Fruit fly (Drosophila melanogaster) whole organism, wandering third instar larva: ENCODE data around the gene CG12983.

Source experiments
- Abd-B ChIP-seq: fragments of >200 bp; optimal IDR thresholded peaks from 2 replicates; lab custom pipeline; 2017; ENCODE audit warnings: missing biosample characterization, missing genetic modification characterization
- CG32264 ChIP-seq: fragments of 200-800 bp; sonication (Bioruptor generic); optimal IDR thresholded peaks from 2 replicates; lab custom pipeline; 2016; ENCODE audit warnings: missing biosample characterization, missing genetic modification characterization
- CG9705 ChIP-seq: fragments of 200-800 bp; sonication (Bioruptor generic); optimal IDR thresholded peaks from 2 replicates; lab custom pipeline; 2018; ENCODE audit warnings: missing biosample characterization, mild to moderate bottlenecking, missing genetic modification characterization
- CrebA ChIP-seq: fragments of 200-800 bp; sonication (Bioruptor generic); optimal IDR thresholded peaks from 2 replicates; lab custom pipeline; 2016; ENCODE audit warnings: missing biosample characterization, mild to moderate bottlenecking, missing genetic modification characterization, borderline replicate concordance
- Dfd ChIP-seq: fragments of >200 bp; optimal IDR thresholded peaks from 2 replicates; lab custom pipeline; 2017; ENCODE audit warnings: missing biosample characterization, missing genetic modification characterization
- Dif ChIP-seq: fragments of 200-275, 200-300 bp; sonication (Bioruptor generic); optimal IDR thresholded peaks from 2 replicates; lab custom pipeline; 2018; ENCODE audit warnings: missing biosample characterization, missing genetic modification characterization; ENCODE audit not compliant: partially characterized antibody
- GATAd ChIP-seq: sonication (Bioruptor generic); optimal IDR thresholded peaks from 2 replicates; lab custom pipeline; 2016; ENCODE audit warnings: missing biosample characterization, missing genetic modification characterization
- HLH106 ChIP-seq: fragments of 200-800 bp; optimal IDR thresholded peaks from 3 replicates; lab custom pipeline; 2019; ENCODE audit warnings: missing biosample characterization, mild to moderate bottlenecking, missing genetic modification characterization, moderate library complexity
- Hnf4 ChIP-seq: fragments of 200-800 bp; sonication (Bioruptor generic); optimal IDR thresholded peaks from 2 replicates; lab custom pipeline; 2016; ENCODE audit warnings: missing biosample characterization, mild to moderate bottlenecking, missing genetic modification characterization
- Hr78 ChIP-seq: fragments of >200 bp; optimal IDR thresholded peaks from 2 replicates; lab custom pipeline; 2017; ENCODE audit warnings: missing biosample characterization, missing genetic modification characterization
- Hr83 ChIP-seq: fragments of 200-300 bp; sonication (Bioruptor generic); optimal IDR thresholded peaks from 2 replicates; lab custom pipeline; 2016; ENCODE audit warnings: missing biosample characterization, mild to moderate bottlenecking, missing genetic modification characterization, moderate library complexity; ENCODE audit not compliant: poor library complexity, severe bottlenecking
- Jra ChIP-seq: sonication (Bioruptor generic); optimal IDR thresholded peaks from 2 replicates; lab custom pipeline; 2016; ENCODE audit warnings: missing biosample characterization, missing genetic modification characterization
- Mio ChIP-seq: sonication (Bioruptor generic); optimal IDR thresholded peaks from 2 replicates; lab custom pipeline; 2016; ENCODE audit warnings: missing biosample characterization, missing genetic modification characterization
- Myc ChIP-seq: fragments of >200 bp; optimal IDR thresholded peaks from 2 replicates; lab custom pipeline; 2017
- N ChIP-seq: fragments of >200 bp; optimal IDR thresholded peaks from 2 replicates; lab custom pipeline; 2018; ENCODE audit warnings: missing biosample characterization, missing external identifiers, missing genetic modification characterization
- OdsH ChIP-seq: fragments of 200-800 bp; sonication (Bioruptor generic); optimal IDR thresholded peaks from 2 replicates; lab custom pipeline; 2016; ENCODE audit warnings: missing biosample characterization, mild to moderate bottlenecking, missing genetic modification characterization
- Rel ChIP-seq, 2 experiments: fragments of 200-800 bp; sonication (Bioruptor generic) in 1 of 2; optimal IDR thresholded peaks; 2 replicates in 1 of 2; 3 replicates in 1 of 2; lab custom pipeline; 2016 to 2019; ENCODE audit warnings: mild to moderate bottlenecking in 2 of 2, missing biosample characterization in 2 of 2, missing genetic modification characterization in 2 of 2, moderate library complexity in 1 of 2
- Sp1 ChIP-seq: fragments of 200-800 bp; sonication (Bioruptor generic); optimal IDR thresholded peaks from 3 replicates; lab custom pipeline; 2019; ENCODE audit warnings: missing biosample characterization, mild to moderate bottlenecking, missing genetic modification characterization, moderate library complexity
- Vsx2 ChIP-seq: fragments of 200-300, 225-300 bp; sonication (Bioruptor generic); optimal IDR thresholded peaks from 2 replicates; lab custom pipeline; 2018; ENCODE audit warnings: missing biosample characterization, missing genetic modification characterization; ENCODE audit not compliant: partially characterized antibody
- br ChIP-seq: fragments of 200-800 bp; sonication (Bioruptor generic); optimal IDR thresholded peaks from 2 replicates; lab custom pipeline; 2016; ENCODE audit warnings: missing biosample characterization, missing genetic modification characterization
- brk ChIP-seq: fragments of 200-800 bp; sonication (Bioruptor generic); optimal IDR thresholded peaks from 2 replicates; lab custom pipeline; 2016; ENCODE audit warnings: missing biosample characterization, mild to moderate bottlenecking, missing genetic modification characterization
- dl ChIP-seq, 2 experiments: fragments of 175-275, 200-275 bp in 1 of 2; fragments of 200-275 bp in 1 of 2; sonication (Bioruptor generic); optimal IDR thresholded peaks; lab custom pipeline; 2018; ENCODE audit warnings: mild to moderate bottlenecking in 2 of 2, missing biosample characterization in 2 of 2, missing genetic modification characterization in 2 of 2, moderate library complexity in 2 of 2; ENCODE audit not compliant: partially characterized antibody in 2 of 2, insufficient read depth in 1 of 2
- dmrt93B ChIP-seq: fragments of 200-800 bp; sonication (Bioruptor generic); optimal IDR thresholded peaks from 2 replicates; lab custom pipeline; 2018; ENCODE audit warnings: missing biosample characterization, mild to moderate bottlenecking, missing genetic modification characterization
- dsf ChIP-seq: sonication (Bioruptor generic); optimal IDR thresholded peaks from 2 replicates; lab custom pipeline; 2016; ENCODE audit warnings: missing biosample characterization, missing genetic modification characterization, borderline replicate concordance
- ey ChIP-seq: fragments of 200-800 bp; sonication (Bioruptor generic); optimal IDR thresholded peaks from 2 replicates; lab custom pipeline; 2016; ENCODE audit warnings: missing biosample characterization, missing genetic modification characterization
- foxo ChIP-seq, 2 experiments: fragments of 200-800 bp; sonication (Bioruptor generic); optimal IDR thresholded peaks; 2 replicates in 1 of 2; 3 replicates in 1 of 2; lab custom pipeline; 2016 to 2017; ENCODE audit warnings: missing biosample characterization in 2 of 2, missing genetic modification characterization in 2 of 2
- fru ChIP-seq: fragments of 200-800 bp; sonication (Bioruptor generic); optimal IDR thresholded peaks from 3 replicates; lab custom pipeline; 2016; ENCODE audit warnings: missing biosample characterization, mild to moderate bottlenecking, missing genetic modification characterization
- h ChIP-seq: fragments of 200-800 bp; sonication (Bioruptor generic); optimal IDR thresholded peaks from 3 replicates; lab custom pipeline; 2016; ENCODE audit warnings: missing biosample characterization, mild to moderate bottlenecking, missing genetic modification characterization
- jim ChIP-seq: fragments of 175-275, 200-325 bp; sonication (Bioruptor generic); optimal IDR thresholded peaks from 2 replicates; lab custom pipeline; 2016; ENCODE audit warnings: missing biosample characterization, mild to moderate bottlenecking, missing genetic modification characterization
- lola ChIP-seq: fragments of >200 bp; optimal IDR thresholded peaks from 2 replicates; lab custom pipeline; 2017; ENCODE audit warnings: missing biosample characterization, missing genetic modification characterization
- pan ChIP-seq: fragments of >200 bp; optimal IDR thresholded peaks from 2 replicates; lab custom pipeline; 2017
- psq ChIP-seq: fragments of 200-800 bp; sonication (Bioruptor generic); optimal IDR thresholded peaks from 3 replicates; lab custom pipeline; 2017; ENCODE audit warnings: missing biosample characterization, mild to moderate bottlenecking, missing genetic modification characterization, moderate library complexity
- rgr ChIP-seq: fragments of 200-800 bp; sonication (Bioruptor generic); optimal IDR thresholded peaks from 3 replicates; lab custom pipeline; 2016; ENCODE audit warnings: missing biosample characterization, mild to moderate bottlenecking, missing genetic modification characterization
- sage ChIP-seq: fragments of 200-800 bp; sonication (Bioruptor generic); optimal IDR thresholded peaks from 2 replicates; lab custom pipeline; 2016; ENCODE audit warnings: missing biosample characterization, mild to moderate bottlenecking, missing genetic modification characterization
- sv ChIP-seq: fragments of 200-800 bp; sonication (Bioruptor generic); optimal IDR thresholded peaks from 3 replicates; lab custom pipeline; 2016; ENCODE audit warnings: missing biosample characterization, missing genetic modification characterization
- tai ChIP-seq: sonication (Bioruptor generic); optimal IDR thresholded peaks from 2 replicates; lab custom pipeline; 2016; ENCODE audit warnings: missing biosample characterization, missing genetic modification characterization
- usp ChIP-seq: fragments of >200 bp; optimal IDR thresholded peaks from 2 replicates; lab custom pipeline; 2017; ENCODE audit warnings: missing biosample characterization, missing genetic modification characterization
- woc ChIP-seq: sonication (Bioruptor generic); optimal IDR thresholded peaks from 2 replicates; lab custom pipeline; 2016; ENCODE audit warnings: missing biosample characterization, mild to moderate bottlenecking, missing genetic modification characterization

Gene CG12983

dm6 chr3L:20950520-20951135, 15.9 kb downstream of the CG12983 start:
- TF ChIP-seq brk (GFP tag; lab: Kevin White, UChicago), result no peak
- peak; percentile 61 for TF ChIP-seq CG9705
- peak; percentile 8 for TF ChIP-seq Rel (GFP tag; optimal IDR thresholded peaks at IDR 0.05; lab: Kevin White, UChicago)
- TF ChIP-seq Rel (tag; optimal IDR thresholded peaks at IDR 0.05; lab: Kevin White, UChicago), result no peak
- TF ChIP-seq Hr78 (GFP tag; lab: Kevin White, UChicago), result no peak
- TF ChIP-seq CrebA (GFP tag; lab: Kevin White, UChicago), result peak; percentile 6
- TF ChIP-seq CG32264 (GFP tag; lab: Kevin White, UChicago), result peak; percentile 41
- TF ChIP-seq h, result peak; percentile 70
- no peak for TF ChIP-seq Abd-B
- peak; percentile 10 for TF ChIP-seq Jra (GFP tag; lab: Kevin White, UChicago)
- peak; percentile 85 for TF ChIP-seq Sp1 (GFP tag; lab: Kevin White, UChicago)
- peak; percentile 79 for TF ChIP-seq fru (GFP tag; lab: Kevin White, UChicago)
- peak; percentile 10 for TF ChIP-seq Vsx2 (GFP tag; lab: Kevin White, UChicago)
- TF ChIP-seq ey (GFP tag; lab: Kevin White, UChicago), result peak; percentile 69
- no peak for TF ChIP-seq woc (GFP tag; lab: Kevin White, UChicago)
- peak; percentile 9 for TF ChIP-seq dsf (GFP tag; lab: Kevin White, UChicago)
- TF ChIP-seq dmrt93B (GFP tag; lab: Kevin White, UChicago), result peak; percentile 77
- no peak for TF ChIP-seq dl (GFP tag; optimal IDR thresholded peaks at IDR 0.05; lab: Kevin White, UChicago; ENCODE audit: insufficient read depth in 1 of 2, partially characterized antibody in 2 of 2)
- peak; percentile 72 for TF ChIP-seq rgr (GFP tag; lab: Kevin White, UChicago)
- TF ChIP-seq usp (GFP tag; lab: Kevin White, UChicago), result no peak
- no peak for TF ChIP-seq Myc (lab: Kevin White, UChicago)
- peak; percentile 78 for TF ChIP-seq br (GFP tag; lab: Kevin White, UChicago)
- no peak for TF ChIP-seq Dfd
- TF ChIP-seq sv (GFP tag; lab: Kevin White, UChicago), result no peak
- TF ChIP-seq jim (GFP tag; lab: Kevin White, UChicago), result no peak
- TF ChIP-seq OdsH (GFP tag; lab: Kevin White, UChicago), result peak; percentile 71
- no peak for TF ChIP-seq Hr83 (GFP tag; lab: Kevin White, UChicago)
- TF ChIP-seq GATAd (GFP tag; lab: Kevin White, UChicago), result no peak
- TF ChIP-seq Hnf4 (GFP tag; lab: Kevin White, UChicago), result peak; percentile 33
- peak; percentile 50 for TF ChIP-seq Dif (GFP tag; lab: Kevin White, UChicago)
- TF ChIP-seq sage (GFP tag; lab: Kevin White, UChicago), result peak; percentile 73
- TF ChIP-seq tai (GFP tag; lab: Kevin White, UChicago), result peak; percentile 42
- no peak for TF ChIP-seq Mio (GFP tag; lab: Kevin White, UChicago)
- TF ChIP-seq psq (GFP tag; lab: Kevin White, UChicago), result peak; percentile 55
- peak in 1 of 2 experiments; percentile 79 for TF ChIP-seq foxo (GFP tag; optimal IDR thresholded peaks at IDR 0.05; lab: Kevin White, UChicago)
- TF ChIP-seq N (GFP tag; lab: Kevin White, UChicago), result no peak
- TF ChIP-seq lola, result no peak
- TF ChIP-seq HLH106 (tag; lab: Kevin White, UChicago), result peak; percentile 83
- no peak for TF ChIP-seq pan

dm6 chr3L:20950136-20950499, 16.4 kb downstream of the CG12983 start:
- peak; percentile 80 for TF ChIP-seq sage (GFP tag; lab: Kevin White, UChicago)
- peak; percentile 95 for TF ChIP-seq HLH106 (tag; lab: Kevin White, UChicago)
- peak; percentile 93 for TF ChIP-seq rgr (GFP tag; lab: Kevin White, UChicago)
- peak; percentile 73 for TF ChIP-seq Rel (GFP tag; optimal IDR thresholded peaks at IDR 0.05; lab: Kevin White, UChicago)
- TF ChIP-seq Rel (tag; optimal IDR thresholded peaks at IDR 0.05; lab: Kevin White, UChicago), result peak; percentile 46
- TF ChIP-seq fru (GFP tag; lab: Kevin White, UChicago), result peak; percentile 95
- no peak for TF ChIP-seq usp (GFP tag; lab: Kevin White, UChicago)
- TF ChIP-seq lola, result no peak
- peak; percentile 12 for TF ChIP-seq GATAd (GFP tag; lab: Kevin White, UChicago)
- peak; percentile 88 for TF ChIP-seq Hnf4 (GFP tag; lab: Kevin White, UChicago)
- no peak for TF ChIP-seq Abd-B
- peak; percentile 94 for TF ChIP-seq ey (GFP tag; lab: Kevin White, UChicago)
- TF ChIP-seq CG9705, result peak; percentile 85
- peak; percentile 71 for TF ChIP-seq tai (GFP tag; lab: Kevin White, UChicago)
- TF ChIP-seq br (GFP tag; lab: Kevin White, UChicago), result peak; percentile 93
- TF ChIP-seq Myc (lab: Kevin White, UChicago), result no peak
- TF ChIP-seq OdsH (GFP tag; lab: Kevin White, UChicago), result peak; percentile 93
- no peak for TF ChIP-seq Hr78 (GFP tag; lab: Kevin White, UChicago)
- no peak for TF ChIP-seq sv (GFP tag; lab: Kevin White, UChicago)
- peak; percentile 82 for TF ChIP-seq Jra (GFP tag; lab: Kevin White, UChicago)
- TF ChIP-seq foxo (GFP tag; optimal IDR thresholded peaks at IDR 0.05; lab: Kevin White, UChicago), result peak in 1 of 2 experiments; percentile 94
- TF ChIP-seq CG32264 (GFP tag; lab: Kevin White, UChicago), result peak; percentile 73
- peak; percentile 59 for TF ChIP-seq dsf (GFP tag; lab: Kevin White, UChicago)
- TF ChIP-seq Dif (GFP tag; lab: Kevin White, UChicago), result no peak
- TF ChIP-seq Dfd, result no peak
- no peak for TF ChIP-seq Hr83 (GFP tag; lab: Kevin White, UChicago)
- no peak for TF ChIP-seq dl (GFP tag; optimal IDR thresholded peaks at IDR 0.05; lab: Kevin White, UChicago; ENCODE audit: insufficient read depth in 1 of 2, partially characterized antibody in 2 of 2)
- TF ChIP-seq Sp1 (GFP tag; lab: Kevin White, UChicago), result peak; percentile 94
- peak; percentile 96 for TF ChIP-seq h
- TF ChIP-seq jim (GFP tag; lab: Kevin White, UChicago), result no peak
- peak; percentile 46 for TF ChIP-seq CrebA (GFP tag; lab: Kevin White, UChicago)
- TF ChIP-seq dmrt93B (GFP tag; lab: Kevin White, UChicago), result peak; percentile 89
- TF ChIP-seq psq (GFP tag; lab: Kevin White, UChicago), result peak; percentile 87
- no peak for TF ChIP-seq N (GFP tag; lab: Kevin White, UChicago)
- TF ChIP-seq woc (GFP tag; lab: Kevin White, UChicago), result peak; percentile 90
- no peak for TF ChIP-seq pan
- peak; percentile 92 for TF ChIP-seq brk (GFP tag; lab: Kevin White, UChicago)
- no peak for TF ChIP-seq Vsx2 (GFP tag; lab: Kevin White, UChicago)
- TF ChIP-seq Mio (GFP tag; lab: Kevin White, UChicago), result peak; percentile 4
